Worm (Caenorhabditis elegans) whole organism, mixed stage, embryonic: ENCODE results near the gene clec-132.

ENCODE experiments used
- M03D4.4 ChIP-seq: sonication (generic microtip); optimal IDR thresholded peaks from 2 replicates; lab custom pipeline; 2017; ENCODE audit warnings: mild to moderate bottlenecking, missing genetic modification characterization, missing compliant biosample characterization
- bed-3 ChIP-seq: fragments of 200-800 bp; sonication (Bioruptor generic); optimal IDR thresholded peaks from 3 replicates; lab custom pipeline; 2018; ENCODE audit warnings: mild to moderate bottlenecking, missing genetic modification characterization, moderate library complexity, missing compliant biosample characterization
- blmp-1 ChIP-seq: fragments of 150-350 bp; optimal IDR thresholded peaks from 2 replicates; lab custom pipeline; 2014; ENCODE audit warnings: missing biosample characterization, missing genetic modification characterization
- ceh-39 ChIP-seq: fragments of 150-350 bp; optimal IDR thresholded peaks from 2 replicates; lab custom pipeline; 2014; ENCODE audit warnings: missing biosample characterization, missing genetic modification characterization
- ceh-43 ChIP-seq: fragments of 200-800 bp; sonication (Bioruptor generic); optimal IDR thresholded peaks from 2 replicates; lab custom pipeline; 2018; ENCODE audit warnings: mild to moderate bottlenecking, missing genetic modification characterization, moderate library complexity, missing compliant biosample characterization
- ceh-83 ChIP-seq: fragments of 200-800 bp; sonication (Bioruptor generic); optimal IDR thresholded peaks from 2 replicates; lab custom pipeline; 2018; ENCODE audit warnings: mild to moderate bottlenecking, missing genetic modification characterization, missing compliant biosample characterization
- ces-1 ChIP-seq: fragments of 150-350 bp; optimal IDR thresholded peaks from 2 replicates; lab custom pipeline; 2014; ENCODE audit warnings: missing biosample characterization, missing genetic modification reagents, missing genetic modification characterization
- cnd-1 ChIP-seq: fragments of 200-800 bp; sonication (Bioruptor generic); optimal IDR thresholded peaks from 2 replicates; lab custom pipeline; 2018; ENCODE audit warnings: mild to moderate bottlenecking, missing genetic modification characterization, missing compliant biosample characterization
- drap-1 ChIP-seq: fragments of 200-800 bp; sonication (Bioruptor generic); optimal IDR thresholded peaks from 3 replicates; lab custom pipeline; 2018; ENCODE audit warnings: mild to moderate bottlenecking, missing genetic modification characterization, missing compliant biosample characterization
- elt-1 ChIP-seq: sonication (generic microtip); optimal IDR thresholded peaks from 2 replicates; lab custom pipeline; 2017; ENCODE audit warnings: missing genetic modification characterization, mild to moderate bottlenecking, missing compliant biosample characterization, antibody characterized with exemption, moderate library complexity, borderline replicate concordance; ENCODE audit not compliant: insufficient read depth
- elt-3 ChIP-seq: fragments of 150-350 bp; optimal IDR thresholded peaks from 2 replicates; lab custom pipeline; 2014; ENCODE audit warnings: missing biosample characterization, missing genetic modification characterization
- flh-1 ChIP-seq: fragments of 200-800 bp; sonication (Bioruptor generic); optimal IDR thresholded peaks from 2 replicates; lab custom pipeline; 2018; ENCODE audit warnings: mild to moderate bottlenecking, missing genetic modification characterization, moderate library complexity, missing compliant biosample characterization
- hlh-1 ChIP-seq: fragments of 150-350 bp; optimal IDR thresholded peaks from 2 replicates; lab custom pipeline; 2014; ENCODE audit warnings: missing biosample characterization, missing genetic modification reagents, missing genetic modification characterization
- lin-13 ChIP-seq: fragments of 150-350 bp; optimal IDR thresholded peaks from 2 replicates; lab custom pipeline; 2014; ENCODE audit warnings: missing biosample characterization, missing genetic modification characterization
- lsy-2 ChIP-seq: fragments of 150-350 bp; optimal IDR thresholded peaks from 2 replicates; lab custom pipeline; 2014; ENCODE audit warnings: missing biosample characterization, missing genetic modification characterization
- mab-5 ChIP-seq: fragments of 150-350 bp; optimal IDR thresholded peaks from 2 replicates; lab custom pipeline; 2014; ENCODE audit warnings: missing biosample characterization, missing genetic modification characterization
- mep-1 ChIP-seq: fragments of 150-350 bp; optimal IDR thresholded peaks from 2 replicates; lab custom pipeline; 2017; ENCODE audit warnings: missing biosample characterization, missing genetic modification reagents, missing genetic modification characterization, inconsistent platforms
- mls-2 ChIP-seq: sonication (generic microtip); optimal IDR thresholded peaks from 2 replicates; lab custom pipeline; 2016; ENCODE audit warnings: mild to moderate bottlenecking, missing genetic modification characterization, moderate library complexity, missing compliant biosample characterization
- nhr-12 ChIP-seq: fragments of 150-350 bp; optimal IDR thresholded peaks from 2 replicates; lab custom pipeline; 2014; ENCODE audit warnings: missing biosample characterization, missing genetic modification characterization
- nhr-237 ChIP-seq: fragments of 150-350 bp; optimal IDR thresholded peaks from 2 replicates; lab custom pipeline; 2014; ENCODE audit warnings: missing biosample characterization, missing genetic modification characterization
- nhr-28 ChIP-seq: fragments of 150-350 bp; optimal IDR thresholded peaks from 2 replicates; lab custom pipeline; 2014; ENCODE audit warnings: missing biosample characterization, missing genetic modification characterization
- nhr-76 ChIP-seq: sonication (generic microtip); optimal IDR thresholded peaks from 2 replicates; lab custom pipeline; 2017; ENCODE audit warnings: missing biosample characterization, missing genetic modification characterization
- pha-4 ChIP-seq: fragments of 150-350 bp; optimal IDR thresholded peaks from 2 replicates; lab custom pipeline; 2018; ENCODE audit warnings: missing biosample characterization, missing genetic modification reagents, missing genetic modification characterization
- sem-2 ChIP-seq: fragments of 200-800 bp; sonication (Bioruptor generic); optimal IDR thresholded peaks from 2 replicates; lab custom pipeline; 2018; ENCODE audit warnings: mild to moderate bottlenecking, missing genetic modification characterization, missing compliant biosample characterization
- snpc-4 ChIP-seq: fragments of 150-350 bp; optimal IDR thresholded peaks from 2 replicates; lab custom pipeline; 2014; ENCODE audit warnings: missing biosample characterization, missing genetic modification characterization
- sptf-1 ChIP-seq: sonication (generic microtip); optimal IDR thresholded peaks from 2 replicates; lab custom pipeline; 2017; ENCODE audit warnings: mild to moderate bottlenecking, missing genetic modification characterization, moderate library complexity, missing compliant biosample characterization
- tbx-8 ChIP-seq: fragments of 200-800 bp; sonication (Bioruptor generic); optimal IDR thresholded peaks from 2 replicates; lab custom pipeline; 2018; ENCODE audit warnings: mild to moderate bottlenecking, missing genetic modification characterization, moderate library complexity, missing compliant biosample characterization
- unc-120 ChIP-seq: sonication (generic microtip); optimal IDR thresholded peaks from 2 replicates; lab custom pipeline; 2017; ENCODE audit warnings: missing genetic modification characterization, missing compliant biosample characterization; ENCODE audit not compliant: poor library complexity, severe bottlenecking
- unc-39 ChIP-seq: fragments of 150-350 bp; optimal IDR thresholded peaks from 2 replicates; lab custom pipeline; 2014; ENCODE audit warnings: missing biosample characterization, missing genetic modification characterization
- unc-62 ChIP-seq: fragments of 150-350 bp; optimal IDR thresholded peaks from 2 replicates; lab custom pipeline; 2014; ENCODE audit warnings: missing biosample characterization, missing genetic modification reagents, missing genetic modification characterization
- zip-8 ChIP-seq: fragments of 150-350 bp; optimal IDR thresholded peaks from 2 replicates; lab custom pipeline; 2014; ENCODE audit warnings: missing biosample characterization, missing genetic modification characterization
- ztf-11 ChIP-seq: fragments of 150-350 bp; optimal IDR thresholded peaks from 2 replicates; lab custom pipeline; 2014; ENCODE audit warnings: missing biosample characterization, missing genetic modification characterization

Gene clec-132

DNA sequence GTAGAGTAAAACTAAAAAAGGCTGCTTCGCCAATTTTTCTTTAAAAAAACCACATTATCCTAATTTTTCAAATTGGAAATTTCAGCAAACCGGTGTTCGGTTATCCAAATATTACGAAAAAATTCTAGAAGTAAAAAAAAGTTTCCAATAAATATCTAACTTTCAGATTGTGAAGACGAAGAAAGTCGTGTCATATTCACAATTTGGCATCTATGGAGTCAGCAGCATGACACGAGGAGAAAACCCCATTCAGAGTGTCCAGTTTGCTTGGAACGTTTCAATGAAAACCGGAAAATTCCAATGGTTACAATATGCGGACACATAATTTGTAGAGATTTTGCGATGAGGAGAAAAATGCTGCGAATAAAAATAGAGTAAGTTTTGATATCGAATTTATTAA, 18.5 kb downstream of the clec-132 start, which contains the start of gene Y49F6A.12:
Gene Y49F6A.12, plus strand, starts transcription at position 301 of the 400 bp plus-strand sequence.
- TF ChIP-seq lsy-2 (no peak), drap-1 (GFP tag; lab: Kevin White, UChicago) (no peak), lin-13 (tag; lab: Kevin White, UChicago) (no peak), cnd-1 (no peak)

DNA sequence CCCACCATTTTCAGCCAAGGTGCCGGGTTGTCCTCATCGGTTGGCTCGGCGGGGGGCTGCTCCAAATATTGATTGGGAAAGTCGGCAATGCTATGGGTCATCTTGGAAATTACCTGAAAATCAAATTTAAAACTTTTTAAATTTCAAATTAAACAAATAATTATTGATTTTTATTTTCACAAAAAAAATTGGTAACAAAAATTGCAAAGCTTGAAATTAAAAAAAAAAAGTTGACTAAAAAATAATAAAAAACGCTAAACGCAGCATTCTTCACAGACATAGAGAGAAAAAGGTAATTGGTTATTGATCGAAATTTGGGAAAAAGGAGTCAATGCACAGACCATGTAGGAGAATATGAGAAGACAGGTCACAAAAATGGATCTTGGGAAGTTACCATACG, 21.9 kb downstream of the clec-132 start, which contains the start of gene Y49F6A.11:
Gene Y49F6A.11, minus strand, starts transcription at position 101 of the 400 bp plus-strand sequence.
- TF ChIP-seq cnd-1 (no peak), lin-13 (tag; lab: Kevin White, UChicago) (no peak), nhr-237 (tag; lab: Kevin White, UChicago) (no peak), ceh-39 (tag; lab: Kevin White, UChicago) (no peak), drap-1 (GFP tag; lab: Kevin White, UChicago) (no peak), M03D4.4 (tag; lab: Kevin White, UChicago) (no peak), lsy-2 (no peak), unc-62 (no peak), mls-2 (no peak), mep-1 (tag; lab: Kevin White, UChicago) (no peak), hlh-1 (tag; lab: Kevin White, UChicago) (no peak), elt-3 (no peak), ceh-43 (GFP tag; lab: Kevin White, UChicago) (no peak), ceh-83 (no peak), elt-1 (tag; lab: Kevin White, UChicago) (no peak)

DNA sequence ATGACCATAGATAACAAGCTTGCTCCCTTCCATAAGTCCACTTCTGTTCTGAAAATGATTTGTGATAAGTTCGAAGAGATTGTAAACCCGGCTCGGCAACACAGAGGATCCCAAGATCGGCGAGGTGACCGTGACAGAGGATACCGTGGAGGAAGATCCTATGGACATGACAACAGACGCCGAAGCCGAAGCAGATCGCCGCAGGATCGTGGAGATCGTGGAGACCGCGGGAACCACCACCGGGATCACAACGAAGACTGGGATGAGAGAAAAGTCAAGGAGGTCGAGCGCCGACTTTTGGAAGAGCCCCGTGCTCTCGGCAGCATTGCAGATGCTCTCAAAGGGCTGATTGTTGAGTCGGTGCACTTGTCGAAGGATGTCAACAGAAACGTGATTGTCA, 27.7 kb downstream of the clec-132 start:
- no peak for TF ChIP-seq snpc-4 (tag; lab: Kevin White, UChicago)
- TF ChIP-seq M03D4.4 (tag; lab: Kevin White, UChicago), result no peak
- no peak for TF ChIP-seq ceh-83
- TF ChIP-seq sem-2 (GFP tag; lab: Kevin White, UChicago), result no peak
- no peak for TF ChIP-seq zip-8
- TF ChIP-seq unc-39 (tag; lab: Kevin White, UChicago), result no peak
- no peak for TF ChIP-seq unc-120 (tag; lab: Kevin White, UChicago)
- no peak for TF ChIP-seq unc-62
- TF ChIP-seq nhr-76 (tag; lab: Kevin White, UChicago), result no peak
- TF ChIP-seq hlh-1 (tag; lab: Kevin White, UChicago), result no peak
- TF ChIP-seq ceh-39 (tag; lab: Kevin White, UChicago), result no peak
- TF ChIP-seq bed-3 (GFP tag; lab: Kevin White, UChicago), result no peak
- no peak for TF ChIP-seq cnd-1
- TF ChIP-seq elt-1 (tag; lab: Kevin White, UChicago), result no peak

DNA sequence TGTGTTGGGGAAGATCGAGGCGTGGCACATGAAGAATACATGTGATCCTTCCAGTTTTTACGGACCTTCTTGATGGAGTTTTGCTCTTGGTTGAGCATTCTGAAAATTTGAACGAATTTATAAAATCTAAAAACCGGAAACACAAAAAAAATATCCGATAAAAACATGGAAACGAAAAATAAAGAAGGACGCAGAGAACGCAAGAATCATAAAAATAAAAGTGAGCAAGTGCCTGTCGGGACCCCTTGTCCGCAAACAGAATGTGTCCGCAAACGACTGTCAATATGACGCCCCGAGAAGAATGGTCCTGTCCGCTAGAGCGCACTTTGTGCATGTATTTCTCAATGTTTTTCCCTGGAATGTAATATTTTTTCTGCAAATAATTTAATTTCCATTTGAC, 32.9 kb downstream of the clec-132 start, which contains the start of gene Y49F6A.5:
Gene Y49F6A.5, minus strand, starts transcription at position 101 of the 400 bp plus-strand sequence.
- no peak for TF ChIP-seq elt-1 (tag; lab: Kevin White, UChicago)
- TF ChIP-seq ces-1 (GFP tag; lab: Kevin White, UChicago), result no peak
- TF ChIP-seq ztf-11 (tag; lab: Kevin White, UChicago), result no peak
- TF ChIP-seq sem-2 (GFP tag; lab: Kevin White, UChicago), result no peak
- no peak for TF ChIP-seq nhr-28
- TF ChIP-seq unc-62, result no peak
- no peak for TF ChIP-seq zip-8
- TF ChIP-seq mab-5 (tag; lab: Kevin White, UChicago), result no peak
- TF ChIP-seq nhr-12, result no peak
- TF ChIP-seq hlh-1 (tag; lab: Kevin White, UChicago), result no peak
- TF ChIP-seq ceh-39 (tag; lab: Kevin White, UChicago), result no peak
- no peak for TF ChIP-seq unc-39 (tag; lab: Kevin White, UChicago)
- TF ChIP-seq flh-1 (GFP tag; lab: Kevin White, UChicago), result no peak
- no peak for TF ChIP-seq drap-1 (GFP tag; lab: Kevin White, UChicago)
- no peak for TF ChIP-seq nhr-237 (tag; lab: Kevin White, UChicago)
- TF ChIP-seq mls-2, result no peak
- no peak for TF ChIP-seq ceh-83

DNA sequence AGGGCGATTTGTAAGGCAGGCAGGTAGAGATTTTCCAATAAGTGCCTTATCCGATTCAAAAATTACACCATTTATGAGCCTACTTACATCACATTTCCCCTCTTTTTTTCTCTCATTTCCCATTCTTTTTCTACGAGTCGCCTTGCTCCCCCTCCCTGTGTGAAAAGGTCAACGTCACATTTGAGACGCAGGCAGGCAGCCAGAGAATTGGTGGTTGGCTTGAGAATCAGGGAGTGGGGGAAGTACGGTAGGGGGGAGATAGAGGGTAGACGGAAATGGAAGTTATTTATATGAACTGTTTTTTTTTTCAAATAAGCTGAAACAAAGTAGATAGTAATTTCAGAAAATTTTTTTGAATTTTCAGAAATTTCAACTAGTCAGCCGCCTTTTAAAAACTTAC, 39.8 kb downstream of the clec-132 start:
- TF ChIP-seq unc-62 (no peak), ces-1 (GFP tag; lab: Kevin White, UChicago) (no peak), tbx-8 (GFP tag; lab: Kevin White, UChicago) (no peak), pha-4 (tag; lab: Kevin White, UChicago) (no peak), sptf-1 (tag; lab: Kevin White, UChicago) (peak; percentile 31), cnd-1 (no peak), blmp-1 (tag; lab: Kevin White, UChicago) (no peak), ztf-11 (tag; lab: Kevin White, UChicago) (no peak), lin-13 (tag; lab: Kevin White, UChicago) (no peak)
